Fruit fly (Drosophila melanogaster): Measurements from ENCODE around the gene Vps60.

Vps60 gene

dm6 chr3L:17644906-17645244, 23.4 kb upstream of the Vps60 start, which contains the start of gene Pep (continued):
- TF ChIP-seq bbx (GFP tag; IDR thresholded peaks at IDR 0.05; ENCODE audit: partially characterized antibody) (peak; percentile 99), pros (GFP tag; optimal IDR thresholded peaks at IDR 0.05) (no peak), Mad (GFP tag; optimal IDR thresholded peaks at IDR 0.05) (peak; percentile 34), CG15073 (GFP tag; optimal IDR thresholded peaks at IDR 0.05) (no peak), CG9876 (GFP tag; optimal IDR thresholded peaks at IDR 0.05) (no peak), CG2199 (GFP tag; IDR thresholded peaks at IDR 0.05) (peak; percentile 84; the same call in 2 of the 3 replicates), Dref (GFP tag; IDR thresholded peaks at IDR 0.05) (peak; percentile 97), onecut (GFP tag; IDR thresholded peaks at IDR 0.05) (peak; percentile 73), dmrt11E (tag; optimal IDR thresholded peaks at IDR 0.05) (peak; percentile 14), CkIIα-i1 (GFP tag; IDR thresholded peaks at IDR 0.05) (no peak), Opbp (GFP tag; IDR thresholded peaks at IDR 0.05; ENCODE audit: partially characterized antibody) (peak; percentile 99), CG17385 (GFP tag; optimal IDR thresholded peaks at IDR 0.05) (peak; percentile 5), stc (GFP tag; IDR thresholded peaks at IDR 0.05) (no peak), CG11696 (GFP tag; IDR thresholded peaks at IDR 0.05) (no peak), BtbVII (GFP tag; optimal IDR thresholded peaks at IDR 0.05) (peak; percentile 59), h (optimal IDR thresholded peaks at IDR 0.05) (no peak), vnd (GFP tag; IDR thresholded peaks at IDR 0.05; ENCODE audit: partially characterized antibody) (peak; percentile 98), CG3407 (GFP tag; optimal IDR thresholded peaks at IDR 0.05) (no peak), lab (GFP tag; optimal IDR thresholded peaks at IDR 0.05) (no peak), sob (GFP tag; IDR thresholded peaks at IDR 0.05) (peak; percentile 58; the same call in 1 of the 2 replicates), sima (GFP tag; optimal IDR thresholded peaks at IDR 0.05) (no peak), CG18476 (GFP tag; optimal IDR thresholded peaks at IDR 0.05) (no peak), CG10959 (GFP tag; IDR thresholded peaks at IDR 0.05) (no peak), CG18619 (GFP tag; optimal IDR thresholded peaks at IDR 0.05) (no peak), CG9817 (tag; optimal IDR thresholded peaks at IDR 0.05) (no peak), oc (tag; optimal IDR thresholded peaks at IDR 0.05) (peak; percentile 49), Max (GFP tag; optimal IDR thresholded peaks at IDR 0.05) (no peak), ssp (GFP tag; IDR thresholded peaks at IDR 0.05) (no peak), CG12071 (GFP tag; optimal IDR thresholded peaks at IDR 0.05) (no peak), Dek (tag; optimal IDR thresholded peaks at IDR 0.05) (no peak), jing (GFP tag; optimal IDR thresholded peaks at IDR 0.05) (no peak), bigmax (GFP tag; optimal IDR thresholded peaks at IDR 0.05) (no peak), HLH54F (GFP tag; optimal IDR thresholded peaks at IDR 0.05) (peak; percentile 27), crc (GFP tag; optimal IDR thresholded peaks at IDR 0.05) (no peak), NC2β (GFP tag; optimal IDR thresholded peaks at IDR 0.05) (peak; percentile 51), tll (GFP tag; optimal IDR thresholded peaks at IDR 0.05) (no peak), odd (GFP tag; optimal IDR thresholded peaks at IDR 0.05) (no peak), CG43689 (GFP tag; IDR thresholded peaks at IDR 0.05) (no peak), CG12769 (tag; optimal IDR thresholded peaks at IDR 0.05) (peak; percentile 23), Taf1 (GFP tag; IDR thresholded peaks at IDR 0.05) (no peak), CG15269 (tag; optimal IDR thresholded peaks at IDR 0.05) (no peak), crol (GFP tag; IDR thresholded peaks at IDR 0.05) (no peak), B-H1 (GFP tag; IDR thresholded peaks at IDR 0.05) (no peak), sqz (GFP tag; optimal IDR thresholded peaks at IDR 0.05) (no peak), CG6175 (GFP tag; IDR thresholded peaks at IDR 0.05) (no peak), CG7963 (GFP tag; IDR thresholded peaks at IDR 0.05; ENCODE audit: partially characterized antibody) (peak; percentile 98), CG12155 (GFP tag; optimal IDR thresholded peaks at IDR 0.05) (peak; percentile 24), ewg (GFP tag; optimal IDR thresholded peaks at IDR 0.05) (peak; percentile 72), phol (tag; optimal IDR thresholded peaks at IDR 0.05) (peak; percentile 72), Doc3 (GFP tag; IDR thresholded peaks at IDR 0.05; ENCODE audit: partially characterized antibody) (peak; percentile 98), wdn (GFP tag; IDR thresholded peaks at IDR 0.05) (0 out of 2 replicates have a peak, but pooled peaks have one; percentile 22), row (GFP tag; IDR thresholded peaks at IDR 0.05) (peak; percentile 74; the same call in 2 of the 3 replicates)

Measured in whole organism, embryonic.